Worm (Caenorhabditis elegans) whole organism, L4 larva: ENCODE results near the gene F54C9.3.

Source experiments
- D1046.2 ChIP-seq: fragments of 200-800 bp; sonication (Bioruptor generic); IDR thresholded peaks from 2 replicates; pipeline ENCODE4 v1.3.6; 2022; ENCODE audit warnings: missing genetic modification characterization, missing compliant biosample characterization
- F10B5.3 ChIP-seq: sonication (generic microtip); optimal IDR thresholded peaks from 2 replicates; lab custom pipeline; 2016; ENCODE audit warnings: mild to moderate bottlenecking, missing genetic modification characterization, missing compliant biosample characterization
- F26F4.8 ChIP-seq: fragments of 200-800 bp; sonication (Bioruptor generic); conservative IDR thresholded peaks from 2 replicates; pipeline ENCODE4 v1.3.6; 2022; ENCODE audit warnings: missing genetic modification characterization, missing compliant biosample characterization
- R02D3.7 ChIP-seq: fragments of 150-350 bp; sonication (generic microtip); optimal IDR thresholded peaks from 3 replicates; lab custom pipeline; 2014; ENCODE audit warnings: missing biosample characterization, missing genetic modification characterization
- Y105C5A.15 ChIP-seq: fragments of 200-800 bp; sonication (Bioruptor generic); IDR thresholded peaks from 2 replicates; pipeline ENCODE4 v1.3.6; 2022; ENCODE audit warnings: missing genetic modification characterization, missing compliant biosample characterization
- Y75B8A.6 ChIP-seq: fragments of 200-800 bp; sonication (Bioruptor generic); IDR thresholded peaks from 2 replicates; pipeline ENCODE4 v1.3.6; 2022; ENCODE audit warnings: missing genetic modification reagents, missing genetic modification characterization, missing compliant biosample characterization
- ZK337.2 ChIP-seq: fragments of 200-800 bp; sonication (Bioruptor generic); IDR thresholded peaks from 2 replicates; pipeline ENCODE4 v1.3.6; 2022; ENCODE audit warnings: missing genetic modification reagents, missing genetic modification characterization, missing compliant biosample characterization
- aha-1 ChIP-seq: fragments of 150-350 bp; peaks from one replicate; lab custom pipeline; 2014; ENCODE audit warnings: missing biosample characterization, missing genetic modification characterization
- attf-4 ChIP-seq: sonication (generic microtip); optimal IDR thresholded peaks from 3 replicates; lab custom pipeline; 2017; ENCODE audit warnings: missing biosample characterization, missing genetic modification characterization
- ceh-28 ChIP-seq: fragments of 150-350 bp; optimal IDR thresholded peaks from 2 replicates; lab custom pipeline; 2014; ENCODE audit warnings: missing biosample characterization, missing genetic modification reagents, missing genetic modification characterization
- ceh-82 ChIP-seq: sonication (generic microtip); optimal IDR thresholded peaks from 2 replicates; lab custom pipeline; 2017; ENCODE audit warnings: missing biosample characterization, missing genetic modification characterization
- ces-1 ChIP-seq: fragments of 150-350 bp; sonication (generic microtip); optimal IDR thresholded peaks from 4 replicates; lab custom pipeline; 2014; ENCODE audit warnings: missing biosample characterization, missing genetic modification reagents, missing genetic modification characterization
- cey-2 ChIP-seq: sonication (generic microtip); optimal IDR thresholded peaks from 3 replicates; lab custom pipeline; 2017; ENCODE audit warnings: missing genetic modification characterization, mild to moderate bottlenecking, missing compliant biosample characterization, antibody characterized with exemption, borderline replicate concordance; ENCODE audit not compliant: insufficient read depth
- ctbp-1 ChIP-seq: fragments of 200-800 bp; sonication (Bioruptor generic); IDR thresholded peaks from 2 replicates; pipeline ENCODE4 v1.3.6; 2022; ENCODE audit warnings: missing genetic modification reagents, missing genetic modification characterization, missing compliant biosample characterization
- daf-12 ChIP-seq: fragments of 150-350 bp; optimal IDR thresholded peaks from 2 replicates; lab custom pipeline; 2014; ENCODE audit warnings: missing biosample characterization, missing genetic modification reagents, missing genetic modification characterization
- dmd-6 ChIP-seq: fragments of 200-800 bp; sonication (Bioruptor generic); IDR thresholded peaks from 2 replicates; pipeline ENCODE4 v1.3.6; 2022; ENCODE audit warnings: missing genetic modification reagents, missing genetic modification characterization, missing compliant biosample characterization
- dmd-9 ChIP-seq: fragments of 200-800 bp; sonication (Bioruptor generic); IDR thresholded peaks from 2 replicates; pipeline ENCODE4 v1.3.6; 2022; ENCODE audit warnings: missing genetic modification reagents, missing genetic modification characterization, missing compliant biosample characterization
- duxl-1 ChIP-seq: sonication (generic microtip); optimal IDR thresholded peaks from 2 replicates; lab custom pipeline; 2016; ENCODE audit warnings: mild to moderate bottlenecking, missing genetic modification characterization, moderate library complexity, missing compliant biosample characterization; ENCODE audit not compliant: poor library complexity
- fkh-10 ChIP-seq: fragments of 150-350 bp; optimal IDR thresholded peaks from 2 replicates; lab custom pipeline; 2014; ENCODE audit warnings: missing biosample characterization, missing genetic modification reagents, missing genetic modification characterization
- fos-1 ChIP-seq: fragments of 150-350 bp; optimal IDR thresholded peaks from 2 replicates; lab custom pipeline; 2014; ENCODE audit warnings: missing biosample characterization, missing genetic modification characterization
- gei-8 ChIP-seq: fragments of 200-800 bp; sonication (Bioruptor generic); optimal IDR thresholded peaks from 2 replicates; lab custom pipeline; 2018; ENCODE audit warnings: mild to moderate bottlenecking, missing genetic modification characterization, missing compliant biosample characterization
- hlh-11 ChIP-seq: fragments of 200-800 bp; sonication (Bioruptor generic); optimal IDR thresholded peaks from 2 replicates; lab custom pipeline; 2018; ENCODE audit warnings: mild to moderate bottlenecking, missing genetic modification characterization, missing compliant biosample characterization
- lin-1 ChIP-seq: fragments of 200-800 bp; sonication (Bioruptor generic); IDR thresholded peaks from 2 replicates; pipeline ENCODE4 v1.3.6; 2022; ENCODE audit warnings: missing genetic modification reagents, missing genetic modification characterization, missing compliant biosample characterization
- lin-13 ChIP-seq: fragments of 150-350 bp; optimal IDR thresholded peaks from 2 replicates; lab custom pipeline; 2014; ENCODE audit warnings: missing biosample characterization, missing genetic modification reagents, missing genetic modification characterization
- lin-29 ChIP-seq: fragments of 200-800 bp; sonication (Bioruptor generic); IDR thresholded peaks from 2 replicates; pipeline ENCODE4 v1.3.6; 2022; ENCODE audit warnings: missing genetic modification reagents, missing genetic modification characterization, missing compliant biosample characterization
- lin-38 ChIP-seq: fragments of 200-800 bp; sonication (Bioruptor generic); IDR thresholded peaks from 2 replicates; pipeline ENCODE4 v1.3.6; 2022; ENCODE audit warnings: missing genetic modification reagents, missing genetic modification characterization, missing compliant biosample characterization
- lin-39 ChIP-seq: fragments of 150-350 bp; optimal IDR thresholded peaks from 2 replicates; lab custom pipeline; 2014; ENCODE audit warnings: missing biosample characterization, missing genetic modification reagents, missing genetic modification characterization
- lsy-2 ChIP-seq, 2 experiments: fragments of 150-350 bp in 1 of 2; sonication (generic microtip) in 1 of 2; optimal IDR thresholded peaks; 2 replicates each; lab custom pipeline; 2014 to 2017; ENCODE audit warnings: missing biosample characterization in 2 of 2, missing genetic modification characterization in 2 of 2
- mdt-29 ChIP-seq: fragments of 200-800 bp; sonication (Bioruptor generic); IDR thresholded peaks from 2 replicates; pipeline ENCODE4 v1.3.6; 2022; ENCODE audit warnings: missing genetic modification reagents, missing genetic modification characterization, missing compliant biosample characterization
- mes-2 ChIP-seq: sonication (generic microtip); optimal IDR thresholded peaks from 2 replicates; lab custom pipeline; 2016; ENCODE audit warnings: missing genotype, mild to moderate bottlenecking, missing genetic modification characterization, missing compliant biosample characterization; ENCODE audit not compliant: poor library complexity, severe bottlenecking
- mxl-3 ChIP-seq: fragments of 200-800 bp; sonication (Bioruptor generic); optimal IDR thresholded peaks from 2 replicates; lab custom pipeline; 2018; ENCODE audit warnings: mild to moderate bottlenecking, missing genetic modification characterization, missing compliant biosample characterization
- nhr-10 ChIP-seq: fragments of 150-350 bp; optimal IDR thresholded peaks from 2 replicates; lab custom pipeline; 2014; ENCODE audit warnings: missing biosample characterization, missing genetic modification characterization
- nhr-102 ChIP-seq: sonication (generic microtip); optimal IDR thresholded peaks from 2 replicates; lab custom pipeline; 2016; ENCODE audit warnings: mild to moderate bottlenecking, missing genetic modification characterization, moderate library complexity, missing compliant biosample characterization
- nhr-237 ChIP-seq: sonication (generic microtip); optimal IDR thresholded peaks from 2 replicates; lab custom pipeline; 2017; ENCODE audit warnings: missing biosample characterization, missing genetic modification characterization
- nhr-28 ChIP-seq: fragments of 150-350 bp; optimal IDR thresholded peaks from 2 replicates; lab custom pipeline; 2014; ENCODE audit warnings: missing biosample characterization, missing genetic modification characterization
- nhr-41 ChIP-seq: fragments of 200-800 bp; sonication (Bioruptor generic); IDR thresholded peaks from 2 replicates; pipeline ENCODE4 v1.3.6; 2022; ENCODE audit warnings: missing genetic modification reagents, missing genetic modification characterization, missing compliant biosample characterization
- nhr-42 ChIP-seq: fragments of 200-800 bp; sonication (Bioruptor generic); IDR thresholded peaks from 2 replicates; pipeline ENCODE4 v1.3.6; 2022; ENCODE audit warnings: missing genetic modification characterization, missing compliant biosample characterization
- nhr-48 ChIP-seq: sonication (generic microtip); optimal IDR thresholded peaks from 2 replicates; lab custom pipeline; 2016; ENCODE audit warnings: mild to moderate bottlenecking, missing genetic modification characterization, missing compliant biosample characterization
- nhr-6 ChIP-seq: fragments of 150-350 bp; optimal IDR thresholded peaks from 2 replicates; lab custom pipeline; 2014; ENCODE audit warnings: missing biosample characterization, missing genetic modification characterization
- nhr-77 ChIP-seq: fragments of 150-350 bp; optimal IDR thresholded peaks from 2 replicates; lab custom pipeline; 2014; ENCODE audit warnings: missing biosample characterization, missing genetic modification characterization
- rbr-2 ChIP-seq: sonication (generic microtip); optimal IDR thresholded peaks from 2 replicates; lab custom pipeline; 2016; ENCODE audit warnings: missing genotype, missing genetic modification characterization, missing compliant biosample characterization
- set-16 ChIP-seq: fragments of 200-800 bp; sonication (Bioruptor generic); IDR thresholded peaks from 2 replicates; pipeline ENCODE4 v1.3.6; 2022; ENCODE audit warnings: missing genetic modification reagents, missing genetic modification characterization, missing compliant biosample characterization
- snpc-1.2 ChIP-seq: fragments of 200-800 bp; sonication (Bioruptor generic); IDR thresholded peaks from 2 replicates; pipeline ENCODE4 v1.3.6; 2022; ENCODE audit warnings: missing genetic modification reagents, missing genetic modification characterization, missing compliant biosample characterization
- tra-1 ChIP-seq: fragments of 200-800 bp; sonication (Bioruptor generic); IDR thresholded peaks from 2 replicates; pipeline ENCODE4 v1.3.6; 2022; ENCODE audit warnings: missing genetic modification reagents, missing genetic modification characterization, missing compliant biosample characterization
- zfp-2 ChIP-seq: sonication (generic microtip); optimal IDR thresholded peaks from 2 replicates; lab custom pipeline; 2016; ENCODE audit warnings: mild to moderate bottlenecking, missing genetic modification characterization, missing compliant biosample characterization
- zfp-3 ChIP-seq: fragments of 200-800 bp; sonication (Bioruptor generic); conservative IDR thresholded peaks from 2 replicates; pipeline ENCODE4 v1.3.6; 2022; ENCODE audit warnings: missing genetic modification reagents, missing genetic modification characterization, missing compliant biosample characterization
- zip-2 ChIP-seq: fragments of 150-350 bp; optimal IDR thresholded peaks from 2 replicates; lab custom pipeline; 2014; ENCODE audit warnings: missing biosample characterization, missing genetic modification characterization

F54C9.3 gene

ce11 chrII:8603567-8604359 lies 37.1 kb upstream of the F54C9.3 start, which contains the start of gene suf-1 (continued):
- TF ChIP-seq mdt-29 (GFP tag; lab: Robert Waterston, UW) (0 out of 2 replicates have a peak, but pooled peaks have one; percentile 52), nhr-42 (no peak), lin-13 (GFP tag; lab: Kevin White, UChicago) (peak; percentile 68), ceh-82 (tag; lab: Kevin White, UChicago) (no peak), zfp-2 (tag; lab: Kevin White, UChicago) (no peak), nhr-48 (tag; lab: Kevin White, UChicago) (no peak), gei-8 (no peak), tra-1 (GFP tag; lab: Robert Waterston, UW) (0 out of 2 replicates have a peak, but pooled peaks have one; percentile 47), ceh-28 (tag; lab: Kevin White, UChicago) (no peak), nhr-77 (tag; lab: Kevin White, UChicago) (no peak), nhr-6 (no peak), F26F4.8 (no peak), nhr-28 (tag; lab: Kevin White, UChicago) (no peak), F10B5.3 (tag; lab: Kevin White, UChicago) (no peak), snpc-1.2 (GFP tag; lab: Robert Waterston, UW) (peak; percentile 72), fkh-10 (GFP tag; lab: Kevin White, UChicago) (no peak), nhr-10 (tag; lab: Kevin White, UChicago) (no peak), daf-12 (tag; lab: Kevin White, UChicago) (no peak), lin-29 (GFP tag; lab: Robert Waterston, UW) (no peak), ZK337.2 (GFP tag; lab: Robert Waterston, UW) (no peak), R02D3.7 (tag; lab: Kevin White, UChicago) (no peak), Y75B8A.6 (GFP tag; lab: Robert Waterston, UW) (0 out of 2 replicates have a peak, but pooled peaks have one; percentile 23), nhr-237 (tag; lab: Kevin White, UChicago) (no peak), mxl-3 (GFP tag; lab: Kevin White, UChicago) (no peak), attf-4 (tag; lab: Kevin White, UChicago) (peak; percentile 72), Y105C5A.15 (GFP tag; lab: Robert Waterston, UW) (0 out of 2 replicates have a peak, but pooled peaks have one; percentile 24), nhr-41 (no peak), cey-2 (tag; lab: Kevin White, UChicago) (no peak), nhr-102 (tag; lab: Kevin White, UChicago) (no peak), lin-39 (no peak), lin-1 (GFP tag; lab: Robert Waterston, UW) (peak; percentile 22; the same call in 1 of the 2 replicates), dmd-6 (GFP tag; lab: Robert Waterston, UW) (no peak), ces-1 (GFP tag; lab: Kevin White, UChicago) (no peak), set-16 (GFP tag; lab: Robert Waterston, UW) (no peak), ctbp-1 (GFP tag; lab: Robert Waterston, UW) (peak; percentile 36; the same call in 1 of the 2 replicates)

- TF ChIP-seq nhr-77 (tag; lab: Kevin White, UChicago) (peak; percentile 57), duxl-1 (tag; lab: Kevin White, UChicago) (no peak), mes-2 (tag; lab: Kevin White, UChicago) (peak; percentile 78), Y105C5A.15 (GFP tag; lab: Robert Waterston, UW) (no peak), D1046.2 (GFP tag; lab: Robert Waterston, UW) (no peak), zfp-2 (tag; lab: Kevin White, UChicago) (no peak), rbr-2 (tag; lab: Kevin White, UChicago) (peak; percentile 32), dmd-9 (GFP tag; lab: Robert Waterston, UW) (no peak), fos-1 (tag; lab: Kevin White, UChicago) (no peak), nhr-28 (tag; lab: Kevin White, UChicago) (peak; percentile 78), mxl-3 (GFP tag; lab: Kevin White, UChicago) (no peak), F10B5.3 (tag; lab: Kevin White, UChicago) (no peak), nhr-6 (peak; percentile 15), zip-2 (tag; lab: Kevin White, UChicago) (no peak), aha-1 (tag; lab: Kevin White, UChicago) (peak; percentile 61), nhr-41 (no peak), hlh-11 (tag; lab: Kevin White, UChicago) (peak; percentile 28), lsy-2 (tag; optimal IDR thresholded peaks at IDR 0.05; lab: Kevin White, UChicago) (peak in 1 of 2 experiments; percentile 89), lin-39 (no peak), zfp-3 (no peak), lin-38 (GFP tag; lab: Robert Waterston, UW) (peak; percentile 63)
Observed at ce11 chrII:8602337-8602944, 35.8 kb upstream of the F54C9.3 start, which contains the start of the genes cpf-1 and rpl-26. Gene cpf-1, minus strand, starts transcription at chrII:8602440. Gene rpl-26, plus strand, starts transcription at chrII:8602785.
